Worm (Caenorhabditis elegans) whole organism, L1 larva: Measurements from ENCODE around the gene C54E4.1.

Experiments used
- C16A3.4 ChIP-seq: fragments of 150-350 bp; optimal IDR thresholded peaks from 2 replicates; lab custom pipeline; 2014; ENCODE audit warnings: missing biosample characterization, missing genetic modification characterization
- C34B4.2 ChIP-seq: sonication (generic microtip); optimal IDR thresholded peaks from 2 replicates; lab custom pipeline; 2017; ENCODE audit warnings: mild to moderate bottlenecking, missing genetic modification characterization, missing compliant biosample characterization
- F16B12.6 ChIP-seq: fragments of 150-350 bp; optimal IDR thresholded peaks from 2 replicates; lab custom pipeline; 2014; ENCODE audit warnings: missing biosample characterization, missing genetic modification characterization
- aha-1 ChIP-seq: fragments of 150-350 bp; optimal IDR thresholded peaks from 2 replicates; lab custom pipeline; 2014; ENCODE audit warnings: missing biosample characterization, missing genetic modification characterization
- alr-1 ChIP-seq: fragments of 200-800 bp; sonication (Bioruptor generic); optimal IDR thresholded peaks from 2 replicates; lab custom pipeline; 2018; ENCODE audit warnings: borderline replicate concordance, mild to moderate bottlenecking, missing genetic modification characterization, missing compliant biosample characterization
- aly-2 ChIP-seq: fragments of 150-350 bp; optimal IDR thresholded peaks from 2 replicates; lab custom pipeline; 2014; ENCODE audit warnings: missing biosample characterization, missing genetic modification characterization
- ama-1 ChIP-seq: fragments of 150-350 bp; optimal IDR thresholded peaks from 2 replicates; lab custom pipeline; 2014
- ceh-8 ChIP-seq: fragments of 200-800 bp; sonication (Bioruptor generic); optimal IDR thresholded peaks from 2 replicates; lab custom pipeline; 2018; ENCODE audit warnings: mild to moderate bottlenecking, missing genetic modification characterization, moderate library complexity, missing compliant biosample characterization
- ceh-82 ChIP-seq, 3 experiments: fragments of 150-350 bp in 1 of 3; sonication (generic microtip) in 2 of 3; optimal IDR thresholded peaks; 2 replicates each; lab custom pipeline; 2014 to 2017; ENCODE audit warnings: missing biosample characterization in 3 of 3, missing genetic modification characterization in 3 of 3
- ceh-88 ChIP-seq: fragments of 200-800 bp; sonication (Bioruptor generic); IDR thresholded peaks from 2 replicates; pipeline ENCODE4 v1.3.6; 2022; ENCODE audit warnings: missing genetic modification characterization, missing compliant biosample characterization
- dsc-1 ChIP-seq: sonication (generic microtip); optimal IDR thresholded peaks from 2 replicates; lab custom pipeline; 2016; ENCODE audit warnings: mild to moderate bottlenecking, missing genetic modification characterization, missing compliant biosample characterization
- egl-13 ChIP-seq: sonication (generic microtip); optimal IDR thresholded peaks from 2 replicates; lab custom pipeline; 2016; ENCODE audit warnings: missing genotype, missing genetic modification reagents, missing genetic modification characterization, missing compliant biosample characterization
- elt-2 ChIP-seq: sonication (generic microtip); optimal IDR thresholded peaks from 2 replicates; lab custom pipeline; 2016; ENCODE audit warnings: missing genetic modification characterization, mild to moderate bottlenecking, inconsistent platforms, missing compliant biosample characterization, missing genetic modification reagents
- ets-5 ChIP-seq: fragments of 200-800 bp; sonication (Bioruptor generic); IDR thresholded peaks from 2 replicates; pipeline ENCODE4 v1.3.6; 2022; ENCODE audit warnings: missing genetic modification characterization, missing compliant biosample characterization
- fkh-4 ChIP-seq: sonication (generic microtip); optimal IDR thresholded peaks from 2 replicates; lab custom pipeline; 2016; ENCODE audit warnings: missing compliant biosample characterization, missing genetic modification characterization, borderline replicate concordance
- fkh-8 ChIP-seq: sonication (generic microtip); optimal IDR thresholded peaks from 2 replicates; lab custom pipeline; 2016; ENCODE audit warnings: mild to moderate bottlenecking, missing genetic modification characterization, missing compliant biosample characterization
- fos-1 ChIP-seq: fragments of 150-350 bp; optimal IDR thresholded peaks from 2 replicates; lab custom pipeline; 2014; ENCODE audit warnings: missing biosample characterization, missing genetic modification characterization
- hlh-4 ChIP-seq: sonication (generic microtip); optimal IDR thresholded peaks from 2 replicates; lab custom pipeline; 2016; ENCODE audit warnings: mild to moderate bottlenecking, missing genetic modification characterization, missing compliant biosample characterization
- jun-1 ChIP-seq: fragments of 150-350 bp; optimal IDR thresholded peaks from 2 replicates; lab custom pipeline; 2014; ENCODE audit warnings: missing biosample characterization, missing genetic modification reagents, missing genetic modification characterization
- lin-14 ChIP-seq: fragments of 200-800 bp; sonication (Bioruptor generic); optimal IDR thresholded peaks from 2 replicates; lab custom pipeline; 2018; ENCODE audit warnings: mild to moderate bottlenecking, missing genetic modification characterization, moderate library complexity, missing compliant biosample characterization
- lin-15B ChIP-seq: fragments of 150-350 bp; sonication (generic microtip); optimal IDR thresholded peaks from 3 replicates; lab custom pipeline; 2014; ENCODE audit warnings: missing biosample characterization, missing genetic modification characterization
- lir-3 ChIP-seq: sonication (generic microtip); optimal IDR thresholded peaks from 2 replicates; lab custom pipeline; 2016; ENCODE audit warnings: mild to moderate bottlenecking, missing genetic modification characterization, moderate library complexity, missing compliant biosample characterization; ENCODE audit not compliant: poor library complexity
- mab-9 ChIP-seq: fragments of 200-800 bp; sonication (Bioruptor generic); IDR thresholded peaks from 2 replicates; pipeline ENCODE4 v1.3.6; 2022; ENCODE audit warnings: missing genetic modification reagents, missing genetic modification characterization, missing compliant biosample characterization
- mdl-1 ChIP-seq, 2 experiments: fragments of 150-350 bp; optimal IDR thresholded peaks; 2 replicates each; lab custom pipeline; 2014 to 2017; ENCODE audit warnings: missing biosample characterization in 2 of 2, missing genetic modification characterization in 2 of 2, inconsistent platforms in 1 of 2
- mef-2 ChIP-seq: fragments of 150-350 bp; optimal IDR thresholded peaks from 2 replicates; lab custom pipeline; 2014; ENCODE audit warnings: missing biosample characterization, missing genetic modification characterization
- mep-1 ChIP-seq: fragments of 150-350 bp; optimal IDR thresholded peaks from 2 replicates; lab custom pipeline; 2014; ENCODE audit warnings: missing biosample characterization, missing genetic modification characterization
- nhr-12 ChIP-seq: sonication (generic microtip); optimal IDR thresholded peaks from 2 replicates; lab custom pipeline; 2017; ENCODE audit warnings: missing biosample characterization, missing genetic modification characterization
- nhr-19 ChIP-seq: fragments of 200-800 bp; sonication (Bioruptor generic); conservative IDR thresholded peaks from 2 replicates; pipeline ENCODE4 v1.3.6; 2022; ENCODE audit warnings: missing genetic modification characterization, missing compliant biosample characterization
- nhr-20 ChIP-seq: sonication (generic microtip); optimal IDR thresholded peaks from 2 replicates; lab custom pipeline; 2016; ENCODE audit warnings: mild to moderate bottlenecking, missing genetic modification characterization, missing compliant biosample characterization
- nhr-47 ChIP-seq: sonication (generic microtip); optimal IDR thresholded peaks from 2 replicates; lab custom pipeline; 2016; ENCODE audit warnings: mild to moderate bottlenecking, missing genetic modification characterization, moderate library complexity, missing compliant biosample characterization
- nhr-71 ChIP-seq: sonication (generic microtip); optimal IDR thresholded peaks from 2 replicates; lab custom pipeline; 2016; ENCODE audit warnings: mild to moderate bottlenecking, missing genetic modification characterization, moderate library complexity, missing compliant biosample characterization
- nhr-76 ChIP-seq: sonication (generic microtip); optimal IDR thresholded peaks from 2 replicates; lab custom pipeline; 2017; ENCODE audit warnings: missing biosample characterization, missing genetic modification characterization
- nhr-85 ChIP-seq: sonication (generic microtip); peaks from one replicate; lab custom pipeline; 2016; ENCODE audit warnings: missing genetic modification characterization, inconsistent platforms, missing compliant biosample characterization
- nhr-90 ChIP-seq: sonication (generic microtip); optimal IDR thresholded peaks from 2 replicates; lab custom pipeline; 2016; ENCODE audit warnings: mild to moderate bottlenecking, missing genetic modification characterization, missing compliant biosample characterization; ENCODE audit not compliant: poor library complexity
- pag-3 ChIP-seq: sonication (generic microtip); optimal IDR thresholded peaks from 2 replicates; lab custom pipeline; 2017; ENCODE audit warnings: missing genetic modification characterization, mild to moderate bottlenecking, missing compliant biosample characterization, antibody characterized with exemption, borderline replicate concordance; ENCODE audit not compliant: insufficient read depth
- pax-3 ChIP-seq: fragments of 200-800 bp; sonication (Bioruptor generic); optimal IDR thresholded peaks from 2 replicates; lab custom pipeline; 2018; ENCODE audit warnings: mild to moderate bottlenecking, missing genetic modification characterization, moderate library complexity, missing compliant biosample characterization
- rnt-1 ChIP-seq: sonication (generic microtip); optimal IDR thresholded peaks from 2 replicates; lab custom pipeline; 2016; ENCODE audit warnings: mild to moderate bottlenecking, missing genetic modification characterization, moderate library complexity, missing compliant biosample characterization
- skn-1 ChIP-seq: fragments of 150-350 bp; optimal IDR thresholded peaks from 2 replicates; lab custom pipeline; 2014; ENCODE audit warnings: missing biosample characterization, missing genetic modification characterization
- snpc-4 ChIP-seq: fragments of 150-350 bp; optimal IDR thresholded peaks from 2 replicates; lab custom pipeline; 2014; ENCODE audit warnings: missing biosample characterization, missing genetic modification characterization
- snu-23 ChIP-seq: sonication (generic microtip); optimal IDR thresholded peaks from 2 replicates; lab custom pipeline; 2016; ENCODE audit warnings: missing genetic modification characterization, missing compliant biosample characterization
- sox-4 ChIP-seq: sonication (generic microtip); optimal IDR thresholded peaks from 2 replicates; lab custom pipeline; 2016; ENCODE audit warnings: missing genetic modification characterization, missing compliant biosample characterization
- sptf-1 ChIP-seq: fragments of 150-350 bp; optimal IDR thresholded peaks from 2 replicates; lab custom pipeline; 2014; ENCODE audit warnings: missing biosample characterization, missing genetic modification characterization
- sup-37 ChIP-seq: fragments of 200-800 bp; sonication (Bioruptor generic); optimal IDR thresholded peaks from 2 replicates; lab custom pipeline; 2018; ENCODE audit warnings: mild to moderate bottlenecking, missing genetic modification characterization, missing compliant biosample characterization
- tbx-2 ChIP-seq: sonication (generic microtip); optimal IDR thresholded peaks from 2 replicates; lab custom pipeline; 2016; ENCODE audit warnings: missing genetic modification characterization, missing compliant biosample characterization
- tlp-1 ChIP-seq: fragments of 150-350 bp; optimal IDR thresholded peaks from 2 replicates; lab custom pipeline; 2014; ENCODE audit warnings: missing biosample characterization, missing genetic modification characterization
- unc-130 ChIP-seq: fragments of 150-350 bp; optimal IDR thresholded peaks from 2 replicates; lab custom pipeline; 2017; ENCODE audit warnings: missing biosample characterization, missing genetic modification characterization, inconsistent platforms
- unc-30 ChIP-seq: sonication (generic microtip); optimal IDR thresholded peaks from 2 replicates; lab custom pipeline; 2017; ENCODE audit warnings: missing biosample characterization, missing genetic modification characterization
- unc-62 ChIP-seq: fragments of 150-350 bp; optimal IDR thresholded peaks from 2 replicates; lab custom pipeline; 2014; ENCODE audit warnings: missing biosample characterization, missing genetic modification reagents, missing genetic modification characterization
- unc-86 ChIP-seq: sonication (generic microtip); optimal IDR thresholded peaks from 2 replicates; lab custom pipeline; 2016; ENCODE audit warnings: missing genetic modification characterization, missing compliant biosample characterization
- vab-15 ChIP-seq: sonication (generic microtip); optimal IDR thresholded peaks from 2 replicates; lab custom pipeline; 2017; ENCODE audit warnings: missing genotype, mild to moderate bottlenecking, missing genetic modification characterization, missing compliant biosample characterization
- zip-4 ChIP-seq: fragments of 200-800 bp; sonication (Bioruptor generic); optimal IDR thresholded peaks from 2 replicates; lab custom pipeline; 2018; ENCODE audit warnings: mild to moderate bottlenecking, missing genetic modification characterization, moderate library complexity, missing compliant biosample characterization
- ztf-11 ChIP-seq, 2 experiments: sonication (generic microtip); optimal IDR thresholded peaks; 2 replicates each; lab custom pipeline; 2016 to 2017; ENCODE audit warnings: missing genetic modification characterization in 2 of 2, missing biosample characterization in 1 of 2, missing compliant biosample characterization in 1 of 2
- ztf-4 ChIP-seq: fragments of 150-350 bp; optimal IDR thresholded peaks from 2 replicates; lab custom pipeline; 2014; ENCODE audit warnings: missing biosample characterization, missing genetic modification characterization

Gene C54E4.1

ce11 chrIV:2219334-2219755 is 44.0 kb downstream of the C54E4.1 start (continued):
- peak; percentile 65 for TF ChIP-seq unc-130
- TF ChIP-seq zip-4 (GFP tag; lab: Kevin White, UChicago) = peak; percentile 96
- peak; percentile 100 for TF ChIP-seq nhr-71 (tag; lab: Kevin White, UChicago)
- TF ChIP-seq lin-14 = peak; percentile 100
- TF ChIP-seq elt-2 (tag; lab: Kevin White, UChicago) = peak; percentile 93
- peak; percentile 98 for TF ChIP-seq nhr-19
- peak; percentile 98 for TF ChIP-seq snu-23
- peak; percentile 80 for TF ChIP-seq C16A3.4 (tag; lab: Kevin White, UChicago)
- TF ChIP-seq pax-3 (tag; lab: Kevin White, UChicago) = peak; percentile 99
- TF ChIP-seq alr-1 (tag; lab: Kevin White, UChicago) = no peak
- peak; percentile 77 for TF ChIP-seq mef-2 (tag; lab: Kevin White, UChicago)
- peak; percentile 86 for TF ChIP-seq mep-1
- peak; percentile 91 for TF ChIP-seq sox-4 (tag; lab: Kevin White, UChicago)
- peak; percentile 99 for TF ChIP-seq fkh-8 (tag; lab: Kevin White, UChicago)
- peak; percentile 51 to 96 for TF ChIP-seq ztf-11 (tag; optimal IDR thresholded peaks at IDR 0.05; lab: Kevin White, UChicago)
- TF ChIP-seq F16B12.6 (tag; lab: Kevin White, UChicago) = peak; percentile 40
- no peak for TF ChIP-seq unc-30 (tag; lab: Kevin White, UChicago)
- no peak for TF ChIP-seq sptf-1 (tag; lab: Kevin White, UChicago)
- peak; percentile 100 for TF ChIP-seq nhr-85
- peak; percentile 59 for TF ChIP-seq vab-15
- TF ChIP-seq fos-1 (tag; lab: Kevin White, UChicago) = peak; percentile 79
- TF ChIP-seq fkh-4 (tag; lab: Kevin White, UChicago) = peak; percentile 88
- TF ChIP-seq rnt-1 (tag; lab: Kevin White, UChicago) = peak; percentile 94
- TF ChIP-seq nhr-76 (tag; lab: Kevin White, UChicago) = peak; percentile 70
- peak; percentile 99 for TF ChIP-seq unc-86
- no peak for TF ChIP-seq tlp-1 (tag; lab: Kevin White, UChicago)
- peak; percentile 21 for TF ChIP-seq lin-15B (tag; lab: Kevin White, UChicago)
- TF ChIP-seq nhr-90 = peak; percentile 98
- TF ChIP-seq nhr-12 (tag; lab: Kevin White, UChicago) = peak; percentile 42
- TF ChIP-seq tbx-2 (tag; lab: Kevin White, UChicago) = peak; percentile 98
- peak; percentile 99 for TF ChIP-seq nhr-47
- peak; percentile 97 to 98 for TF ChIP-seq mdl-1 (tag; optimal IDR thresholded peaks at IDR 0.05; lab: Kevin White, UChicago)
- TF ChIP-seq unc-62 (GFP tag; lab: Kevin White, UChicago) = no peak
- TF ChIP-seq aha-1 (tag; lab: Kevin White, UChicago) = peak; percentile 90
- peak; percentile 85 for TF ChIP-seq snpc-4 (tag; lab: Kevin White, UChicago)
- peak; percentile 93 for TF ChIP-seq ceh-88 (GFP tag; lab: Robert Waterston, UW)
- TF ChIP-seq ama-1 (lab: Kevin White, UChicago) = no peak
- TF ChIP-seq skn-1 = peak; percentile 87
- TF ChIP-seq dsc-1 (tag; lab: Kevin White, UChicago) = peak; percentile 98
- TF ChIP-seq ets-5 (GFP tag; lab: Robert Waterston, UW) = no peak
- peak; percentile 85 for TF ChIP-seq lir-3 (tag; lab: Kevin White, UChicago)
- TF ChIP-seq ztf-4 (tag; lab: Kevin White, UChicago) = peak; percentile 96
- TF ChIP-seq jun-1 = peak; percentile 96
- peak; percentile 52 for TF ChIP-seq aly-2 (tag; lab: Kevin White, UChicago)
- peak; percentile 96 for TF ChIP-seq ceh-8 (GFP tag; lab: Kevin White, UChicago)
- no peak for TF ChIP-seq hlh-4 (tag; lab: Kevin White, UChicago)
- TF ChIP-seq mab-9 = peak; percentile 96
- peak; percentile 98 for TF ChIP-seq sup-37 (GFP tag; lab: Kevin White, UChicago)
- peak; percentile 98 for TF ChIP-seq nhr-20
- peak; percentile 93 for TF ChIP-seq C34B4.2 (tag; lab: Kevin White, UChicago)
- peak; percentile 97 for TF ChIP-seq egl-13 (tag; lab: Kevin White, UChicago)
- TF ChIP-seq pag-3 (tag; lab: Kevin White, UChicago) = no peak
- TF ChIP-seq ceh-82 (tag; optimal IDR thresholded peaks at IDR 0.05; lab: Kevin White, UChicago) = peak; percentile 76 to 94 (median 90)
